Fruit fly (Drosophila melanogaster): Measurements from ENCODE around the gene comm2.
A peak's percentile ranks its signal among the peaks of the same experiment; 100 is the strongest.

comm2 gene

DNA sequence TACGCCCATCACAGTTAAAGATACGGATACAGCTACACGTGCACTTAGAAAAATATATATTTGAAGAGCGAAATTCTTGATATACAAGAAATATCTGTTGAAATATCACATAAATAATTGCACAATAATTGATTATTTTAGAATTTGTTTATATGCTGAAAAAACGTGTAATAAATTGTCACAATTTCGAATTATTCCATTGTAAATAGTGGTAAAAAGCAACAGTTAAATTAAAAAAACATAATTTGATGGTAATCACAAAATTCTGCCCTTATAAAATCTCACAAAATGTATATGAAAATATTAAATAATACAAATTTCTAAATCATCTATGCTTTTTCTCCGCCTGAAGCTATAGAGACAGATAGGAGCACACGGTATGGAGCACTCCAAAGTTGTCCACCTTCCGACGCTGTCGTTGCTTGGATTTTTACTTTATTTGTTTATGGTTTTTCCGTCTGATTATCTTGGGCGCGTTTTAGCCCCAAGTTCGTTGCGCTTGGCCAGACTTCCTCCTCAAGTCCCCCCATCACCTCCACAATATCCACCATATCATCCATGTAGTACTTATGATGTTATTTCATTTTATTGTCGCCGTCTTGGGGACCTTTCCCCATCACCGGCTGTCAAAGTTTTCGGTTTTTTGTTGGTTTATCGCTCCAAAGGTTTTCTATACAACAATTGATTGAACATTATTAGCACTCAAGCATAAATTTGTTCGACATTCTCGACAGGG, 4.8 kb upstream of the comm2 start (continued):
- no peak for TF ChIP-seq kah (GFP tag; optimal IDR thresholded peaks at IDR 0.05)
- no peak for TF ChIP-seq CG31388 (GFP tag; optimal IDR thresholded peaks at IDR 0.05)
- no peak for TF ChIP-seq HLH3B (GFP tag; IDR thresholded peaks at IDR 0.05)
- no peak; the same call in 1 of the 2 replicates for TF ChIP-seq esg (GFP tag; conservative IDR thresholded peaks at IDR 0.05)
- peak; percentile 67 for TF ChIP-seq CG30403 (GFP tag; optimal IDR thresholded peaks at IDR 0.05)
- TF ChIP-seq Six4 (GFP tag; optimal IDR thresholded peaks at IDR 0.05) = peak; percentile 60
- TF ChIP-seq pho (GFP tag; optimal IDR thresholded peaks at IDR 0.05) = no peak
- no peak for TF ChIP-seq repo (GFP tag; optimal IDR thresholded peaks at IDR 0.05)
- TF ChIP-seq unpg (GFP tag; optimal IDR thresholded peaks at IDR 0.05) = peak; percentile 36
- peak; percentile 25 for TF ChIP-seq lilli (GFP tag; optimal IDR thresholded peaks at IDR 0.05)
- no peak for TF ChIP-seq yki (optimal IDR thresholded peaks at IDR 0.05)
- peak; percentile 31 for TF ChIP-seq CG6254 (GFP tag; optimal IDR thresholded peaks at IDR 0.05)
- peak; percentile 73 for TF ChIP-seq Oli (tag; optimal IDR thresholded peaks at IDR 0.05)
- TF ChIP-seq CG8924 (tag; optimal IDR thresholded peaks at IDR 0.05) = peak; percentile 72
- TF ChIP-seq CG30431 (GFP tag; optimal IDR thresholded peaks at IDR 0.05) = peak; percentile 11
- TF ChIP-seq dysf (GFP tag; IDR thresholded peaks at IDR 0.05) = peak; percentile 21; the same call in 1 of the 3 replicates
- peak in 1 of 3 experiments; percentile 85 for TF ChIP-seq lola (GFP tag; optimal IDR thresholded peaks at IDR 0.05)
- TF ChIP-seq CG2202 (tag; optimal IDR thresholded peaks at IDR 0.05) = peak; percentile 18
- no peak for TF ChIP-seq CG4404 (GFP tag; IDR thresholded peaks at IDR 0.05)
- peak; percentile 9; the same call in 1 of the 2 replicates for TF ChIP-seq E2f2 (GFP tag; IDR thresholded peaks at IDR 0.05)
- TF ChIP-seq Optix (GFP tag; IDR thresholded peaks at IDR 0.05) = no peak
- TF ChIP-seq hb (GFP tag; IDR thresholded peaks at IDR 0.05; ENCODE audit: partially characterized antibody) = no peak
- TF ChIP-seq CG8359 (GFP tag; optimal IDR thresholded peaks at IDR 0.05; ENCODE audit: borderline replicate concordance) = peak; percentile 3
- TF ChIP-seq CG5180 (GFP tag; optimal IDR thresholded peaks at IDR 0.05) = peak; percentile 30
- peak; percentile 30 for TF ChIP-seq lab (GFP tag; optimal IDR thresholded peaks at IDR 0.05)
- no peak for TF ChIP-seq nerfin-2 (GFP tag; IDR thresholded peaks at IDR 0.05; ENCODE audit: partially characterized antibody)
- no peak for TF ChIP-seq CG4360 (GFP tag; IDR thresholded peaks at IDR 0.05)
- no peak for TF ChIP-seq NC2α (GFP tag; optimal IDR thresholded peaks at IDR 0.05)
- TF ChIP-seq maf-S (GFP tag; optimal IDR thresholded peaks at IDR 0.05) = no peak
- no peak for TF ChIP-seq CG4282 (GFP tag; optimal IDR thresholded peaks at IDR 0.05)
- TF ChIP-seq C15 (GFP tag; IDR thresholded peaks at IDR 0.05) = no peak
- TF ChIP-seq D19B (GFP tag; optimal IDR thresholded peaks at IDR 0.05) = no peak
- TF ChIP-seq Bteb2 (GFP tag; optimal IDR thresholded peaks at IDR 0.05) = no peak
- TF ChIP-seq pfk (GFP tag; optimal IDR thresholded peaks at IDR 0.05) = no peak
- no peak for TF ChIP-seq lov (optimal IDR thresholded peaks at IDR 0.05)
- no peak for TF ChIP-seq lov (GFP tag; IDR thresholded peaks at IDR 0.05)
- TF ChIP-seq dimm (GFP tag; IDR thresholded peaks at IDR 0.05) = no peak
- TF ChIP-seq CG8281 (tag; optimal IDR thresholded peaks at IDR 0.05) = no peak
- no peak for TF ChIP-seq toy (GFP tag; IDR thresholded peaks at IDR 0.05)
- peak; percentile 74; the same call in 1 of the 3 replicates for TF ChIP-seq CG2199 (GFP tag; IDR thresholded peaks at IDR 0.05)
- no peak for TF ChIP-seq Hmx (GFP tag; optimal IDR thresholded peaks at IDR 0.05)
- TF ChIP-seq bcd (GFP tag; optimal IDR thresholded peaks at IDR 0.05) = peak; percentile 38
- TF ChIP-seq crol (GFP tag; IDR thresholded peaks at IDR 0.05) = peak; percentile 80
- TF ChIP-seq HLH54F (GFP tag; optimal IDR thresholded peaks at IDR 0.05) = no peak
- TF ChIP-seq zfh2 (GFP tag; optimal IDR thresholded peaks at IDR 0.05) = no peak
- no peak for TF ChIP-seq CG13296 (GFP tag; optimal IDR thresholded peaks at IDR 0.05)
- no peak for TF ChIP-seq Aef1 (GFP tag; IDR thresholded peaks at IDR 0.05)
- TF ChIP-seq ken (GFP tag; IDR thresholded peaks at IDR 0.05) = no peak
- TF ChIP-seq B-H1 (GFP tag; IDR thresholded peaks at IDR 0.05) = no peak
- TF ChIP-seq CG13123 (GFP tag; optimal IDR thresholded peaks at IDR 0.05) = no peak
- no peak for TF ChIP-seq her (GFP tag; optimal IDR thresholded peaks at IDR 0.05)
